Fruit fly (Drosophila melanogaster): ENCODE data around the gene CG1662.

CG1662 gene

DNA sequence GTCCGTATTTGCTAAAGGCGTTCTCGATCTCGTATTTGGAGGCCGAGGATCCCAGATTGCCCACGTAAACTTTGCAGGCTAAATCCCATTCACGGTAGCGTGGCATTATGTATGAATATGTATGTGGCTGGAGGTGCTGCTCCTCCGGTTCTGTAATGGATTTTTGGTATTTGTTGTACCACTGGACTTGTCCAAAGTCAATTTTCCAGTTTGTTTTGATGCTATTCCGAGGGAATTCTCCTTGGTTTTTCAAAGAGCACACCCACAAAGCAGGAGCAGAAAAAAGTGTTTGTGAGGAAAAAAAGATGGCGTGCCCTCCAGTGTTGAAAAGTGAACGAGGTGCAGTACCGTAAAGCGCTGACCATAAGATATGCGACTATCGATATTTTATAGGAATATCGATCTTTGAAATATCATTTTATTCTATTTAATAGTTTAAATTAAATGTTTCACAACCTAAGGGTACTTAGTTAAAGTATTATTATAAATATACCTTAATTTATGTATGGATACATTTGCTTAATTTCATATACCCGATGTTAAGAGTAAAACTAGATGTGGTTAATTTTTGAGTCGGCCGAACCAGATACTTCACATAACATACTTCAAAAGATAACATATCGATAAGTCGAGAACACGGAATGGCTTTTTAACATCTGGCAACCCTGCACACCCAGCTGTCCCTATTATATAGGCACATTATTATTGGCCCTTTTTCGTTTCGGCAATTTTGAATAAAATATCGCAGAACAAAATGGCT, 2.6 kb upstream of the CG1662 start, which contains the start of the genes Rbp1-like and Tim9a (continued):
- no peak for TF ChIP-seq CG8944 (GFP tag; optimal IDR thresholded peaks at IDR 0.05)
- TF ChIP-seq CG18476 (GFP tag; optimal IDR thresholded peaks at IDR 0.05): peak; percentile 1
- TF ChIP-seq sr (GFP tag; IDR thresholded peaks at IDR 0.05): no peak
- peak; percentile 66 for TF ChIP-seq CG12391 (tag; optimal IDR thresholded peaks at IDR 0.05)
- TF ChIP-seq oc (tag; optimal IDR thresholded peaks at IDR 0.05): no peak
- TF ChIP-seq kay (GFP tag; optimal IDR thresholded peaks at IDR 0.05): no peak
- peak; percentile 19 for TF ChIP-seq dmrt99B (tag; optimal IDR thresholded peaks at IDR 0.05)
- TF ChIP-seq Ets97D (GFP tag; optimal IDR thresholded peaks at IDR 0.05): peak; percentile 36
- no peak for TF ChIP-seq aop (GFP tag; IDR thresholded peaks at IDR 0.05)
- TF ChIP-seq sug (tag; optimal IDR thresholded peaks at IDR 0.05): peak; percentile 70
- peak; percentile 86 for TF ChIP-seq Scr (GFP tag; IDR thresholded peaks at IDR 0.05; ENCODE audit: partially characterized antibody)
- no peak for TF ChIP-seq CG6254 (GFP tag; optimal IDR thresholded peaks at IDR 0.05)
- TF ChIP-seq CG17186 (GFP tag; optimal IDR thresholded peaks at IDR 0.05): peak; percentile 77
- TF ChIP-seq Hr3 (GFP tag; optimal IDR thresholded peaks at IDR 0.05): peak; percentile 41
- TF ChIP-seq Tbp (GFP tag; optimal IDR thresholded peaks at IDR 0.05): peak; percentile 34
- TF ChIP-seq CG30020 (tag; optimal IDR thresholded peaks at IDR 0.05): peak; percentile 51
- TF ChIP-seq CG17912 (GFP tag; optimal IDR thresholded peaks at IDR 0.05): no peak
- TF ChIP-seq Ets65A (GFP tag): peak; percentile 41
- TF ChIP-seq fru (optimal IDR thresholded peaks at IDR 0.05): no peak
- TF ChIP-seq CG13296 (GFP tag; optimal IDR thresholded peaks at IDR 0.05): peak; percentile 41
- TF ChIP-seq CG7928 (GFP tag; optimal IDR thresholded peaks at IDR 0.05): peak; percentile 38
- TF ChIP-seq Optix (GFP tag; IDR thresholded peaks at IDR 0.05): no peak
- TF ChIP-seq CG3281 (GFP tag; optimal IDR thresholded peaks at IDR 0.05): peak; percentile 30
- peak; percentile 5 for TF ChIP-seq BtbVII (GFP tag; optimal IDR thresholded peaks at IDR 0.05)
- no peak for TF ChIP-seq onecut (GFP tag; IDR thresholded peaks at IDR 0.05)
- peak; percentile 7 for TF ChIP-seq Ssrp (tag; optimal IDR thresholded peaks at IDR 0.05)
- TF ChIP-seq Doc3 (GFP tag; IDR thresholded peaks at IDR 0.05; ENCODE audit: partially characterized antibody): peak; percentile 71
- TF ChIP-seq nmo (GFP tag; optimal IDR thresholded peaks at IDR 0.05): peak; percentile 66
- peak; percentile 83 for TF ChIP-seq CG14710 (tag; optimal IDR thresholded peaks at IDR 0.05)
- no peak for TF ChIP-seq Dfd (GFP tag; optimal IDR thresholded peaks at IDR 0.05)
- peak; percentile 69 for TF ChIP-seq CG14860 (GFP tag; IDR thresholded peaks at IDR 0.05; ENCODE audit: partially characterized antibody)
- TF ChIP-seq B-H2 (GFP tag; optimal IDR thresholded peaks at IDR 0.05): peak; percentile 11
- peak; percentile 65 for TF ChIP-seq CG9932 (GFP tag; IDR thresholded peaks at IDR 0.05)
- TF ChIP-seq row (GFP tag; IDR thresholded peaks at IDR 0.05): peak; percentile 75
- TF ChIP-seq CG4820 (GFP tag; optimal IDR thresholded peaks at IDR 0.05): peak; percentile 18
- TF ChIP-seq odd (GFP tag; optimal IDR thresholded peaks at IDR 0.05): no peak
- peak; percentile 39 for TF ChIP-seq CG9797 (GFP tag; optimal IDR thresholded peaks at IDR 0.05)
- no peak for TF ChIP-seq Drgx (GFP tag; IDR thresholded peaks at IDR 0.05)
- TF ChIP-seq CG14965 (GFP tag; optimal IDR thresholded peaks at IDR 0.05; ENCODE audit: borderline replicate concordance): no peak
- no peak for TF ChIP-seq CG4730 (GFP tag; IDR thresholded peaks at IDR 0.05)
- TF ChIP-seq CG7839 (tag; optimal IDR thresholded peaks at IDR 0.05): peak; percentile 38
- peak; percentile 54 for TF ChIP-seq grau (tag; optimal IDR thresholded peaks at IDR 0.05)
- peak; percentile 61 for TF ChIP-seq amos (GFP tag; IDR thresholded peaks at IDR 0.05; ENCODE audit: partially characterized antibody)
- no peak for TF ChIP-seq Lim3 (GFP tag; IDR thresholded peaks at IDR 0.05)
- TF ChIP-seq CG10979 (tag; optimal IDR thresholded peaks at IDR 0.05): peak; percentile 15
- peak; percentile 52 for TF ChIP-seq Sry-δ (GFP tag; optimal IDR thresholded peaks at IDR 0.05)
- peak; percentile 71 for TF ChIP-seq CG15514 (GFP tag; optimal IDR thresholded peaks at IDR 0.05)
- TF ChIP-seq sd (tag; optimal IDR thresholded peaks at IDR 0.05): peak; percentile 68
- no peak for TF ChIP-seq CG8388 (GFP tag; optimal IDR thresholded peaks at IDR 0.05)

Measured in whole organism, embryonic.